Fruit fly (Drosophila melanogaster): Measurements from ENCODE around the gene CG9521.

The CG9521 gene

DNA sequence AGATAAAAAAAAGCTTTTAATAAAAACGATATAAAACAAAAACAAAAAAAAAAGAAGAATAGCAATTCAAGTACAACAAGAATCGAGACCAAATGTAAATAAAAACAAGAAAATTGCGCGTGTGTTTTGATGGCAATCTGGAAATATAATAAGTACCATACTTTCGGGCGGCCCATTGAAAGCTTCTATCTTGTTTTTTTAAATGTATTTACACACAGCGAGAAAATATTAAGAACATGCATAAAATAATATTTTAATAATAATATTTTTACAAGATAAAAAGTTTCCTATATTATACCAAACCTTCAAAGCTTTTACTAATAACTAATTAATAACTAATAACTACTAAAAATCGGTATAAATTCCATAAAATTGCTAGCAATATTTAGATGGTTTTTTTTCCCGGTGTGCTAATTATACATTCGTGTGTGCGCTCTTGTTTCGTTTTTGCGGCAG is 12.6 kb downstream of the CG9521 start (continued):
- TF ChIP-seq rib (GFP tag; IDR thresholded peaks at IDR 0.05) (no peak), mam (GFP tag; optimal IDR thresholded peaks at IDR 0.05) (no peak), nom (GFP tag; optimal IDR thresholded peaks at IDR 0.05) (peak; percentile 81), unc-4 (GFP tag; IDR thresholded peaks at IDR 0.05; ENCODE audit: partially characterized antibody) (no peak), toy (GFP tag; IDR thresholded peaks at IDR 0.05) (no peak), CG7786 (GFP tag; optimal IDR thresholded peaks at IDR 0.05) (no peak), NFAT (GFP tag; IDR thresholded peaks at IDR 0.05) (no peak), Jarid2 (GFP tag; optimal IDR thresholded peaks at IDR 0.05) (no peak), CG13775 (GFP tag; optimal IDR thresholded peaks at IDR 0.05) (peak; percentile 42), wek (GFP tag; optimal IDR thresholded peaks at IDR 0.05) (no peak), CG33557 (GFP tag; optimal IDR thresholded peaks at IDR 0.05) (no peak), ftz-f1 (GFP tag; optimal IDR thresholded peaks at IDR 0.05) (no peak), CHES-1-like (GFP tag; optimal IDR thresholded peaks at IDR 0.05) (no peak), Awh (GFP tag; IDR thresholded peaks at IDR 0.05) (no peak), CG12942 (GFP tag; optimal IDR thresholded peaks at IDR 0.05) (no peak), grau (tag; optimal IDR thresholded peaks at IDR 0.05) (peak; percentile 68), grn (GFP tag; optimal IDR thresholded peaks at IDR 0.05) (no peak)

DNA sequence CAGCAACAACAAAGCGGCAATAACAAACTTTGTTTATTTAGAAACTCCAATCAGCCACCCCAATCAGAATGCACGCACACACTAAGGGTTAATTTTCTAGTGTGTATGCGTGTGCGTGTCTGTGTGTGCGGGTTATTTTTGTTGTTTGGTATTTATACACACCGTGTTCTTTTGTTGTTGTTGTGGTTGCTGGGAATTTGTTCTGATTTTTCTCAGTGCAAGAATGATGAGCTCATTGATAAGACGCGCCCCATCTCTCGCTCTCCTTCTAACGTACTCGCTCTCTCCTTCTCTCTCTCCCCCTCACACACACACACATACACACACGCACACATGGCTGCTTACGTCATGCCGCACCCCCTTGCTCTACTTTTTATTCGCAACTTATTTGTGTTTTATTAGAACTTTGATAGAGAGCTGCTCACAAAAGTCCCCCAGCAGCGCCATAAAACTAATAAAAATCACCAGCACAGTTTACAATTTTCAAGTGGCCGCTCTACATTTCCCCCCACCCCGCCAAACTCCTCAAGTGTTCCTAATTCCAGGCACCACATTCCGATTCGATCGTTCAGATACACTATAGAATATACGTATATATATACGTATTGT is 13.2 kb downstream of the CG9521 start:
- TF ChIP-seq CG18619 (GFP tag; optimal IDR thresholded peaks at IDR 0.05) (no peak), Ets65A (GFP tag) (peak; percentile 76), Sox102F (GFP tag; optimal IDR thresholded peaks at IDR 0.05) (peak; percentile 43), stwl (tag; optimal IDR thresholded peaks at IDR 0.05) (no peak), Eip74EF (GFP tag; optimal IDR thresholded peaks at IDR 0.05) (no peak), zen (tag; optimal IDR thresholded peaks at IDR 0.05) (no peak), CG6254 (GFP tag; optimal IDR thresholded peaks at IDR 0.05) (no peak), HLH4C (GFP tag; IDR thresholded peaks at IDR 0.05; ENCODE audit: partially characterized antibody) (no peak), CG32772 (GFP tag; IDR thresholded peaks at IDR 0.05) (0 out of 2 replicates have a peak, but pooled peaks have one; percentile 34), Side (GFP tag; optimal IDR thresholded peaks at IDR 0.05) (peak; percentile 40), Dek (tag; optimal IDR thresholded peaks at IDR 0.05) (peak; percentile 29), ranshi (GFP tag; IDR thresholded peaks at IDR 0.05) (peak; percentile 51), dm (GFP tag; optimal IDR thresholded peaks at IDR 0.05) (no peak), maf-S (GFP tag; optimal IDR thresholded peaks at IDR 0.05) (peak; percentile 30), gro (GFP tag; optimal IDR thresholded peaks at IDR 0.05) (peak; percentile 18), CG3995 (GFP tag; optimal IDR thresholded peaks at IDR 0.05) (no peak), CG2889 (GFP tag; IDR thresholded peaks at IDR 0.05) (no peak), slbo (GFP tag; IDR thresholded peaks at IDR 0.05) (peak; percentile 79), CG7963 (GFP tag; IDR thresholded peaks at IDR 0.05; ENCODE audit: partially characterized antibody) (no peak), CG13287 (GFP tag; IDR thresholded peaks at IDR 0.05; ENCODE audit: partially characterized antibody) (no peak), CG7745 (tag; optimal IDR thresholded peaks at IDR 0.05) (no peak), CG34224 (GFP tag; IDR thresholded peaks at IDR 0.05; ENCODE audit: partially characterized antibody) (no peak), dmrt11E (tag; optimal IDR thresholded peaks at IDR 0.05) (no peak), Fer2 (tag; optimal IDR thresholded peaks at IDR 0.05) (no peak), ac (GFP tag; optimal IDR thresholded peaks at IDR 0.05) (no peak), CG8290 (GFP tag; optimal IDR thresholded peaks at IDR 0.05) (no peak), CG8290 (tag; optimal IDR thresholded peaks at IDR 0.05) (peak in 1 of 2 experiments; percentile 76), CG8478 (optimal IDR thresholded peaks at IDR 0.05) (no peak), chm (GFP tag; IDR thresholded peaks at IDR 0.05) (peak; percentile 63; the same call in 1 of the 2 replicates), Nf-YA (GFP tag; IDR thresholded peaks at IDR 0.05) (0 out of 2 replicates have a peak, but pooled peaks have one; percentile 7), zf30C (GFP tag; optimal IDR thresholded peaks at IDR 0.05) (peak; percentile 91), vvl (GFP tag; IDR thresholded peaks at IDR 0.05) (peak; percentile 80), fru (optimal IDR thresholded peaks at IDR 0.05) (no peak), wdn (GFP tag; IDR thresholded peaks at IDR 0.05) (peak; percentile 68; the same call in 1 of the 2 replicates)

All from whole organism, embryonic.